Worm (Caenorhabditis elegans) whole organism, L3 larva: ENCODE measurements around the gene nhr-235.

Source experiments
- R02D3.7 ChIP-seq: fragments of 150-350 bp; optimal IDR thresholded peaks from 2 replicates; lab custom pipeline; 2014; ENCODE audit warnings: missing biosample characterization, missing genetic modification characterization
- ZK546.5 ChIP-seq: sonication (generic microtip); optimal IDR thresholded peaks from 2 replicates; lab custom pipeline; 2017; ENCODE audit warnings: missing biosample characterization, missing genetic modification characterization
- aly-2 ChIP-seq: fragments of 150-350 bp; optimal IDR thresholded peaks from 2 replicates; lab custom pipeline; 2014; ENCODE audit warnings: missing biosample characterization, missing genetic modification characterization
- ceh-82 ChIP-seq: fragments of 150-350 bp; optimal IDR thresholded peaks from 2 replicates; lab custom pipeline; 2014; ENCODE audit warnings: missing biosample characterization, missing genetic modification characterization
- fkh-10 ChIP-seq: sonication (generic microtip); optimal IDR thresholded peaks from 2 replicates; lab custom pipeline; 2017; ENCODE audit warnings: missing biosample characterization, missing genetic modification reagents, missing genetic modification characterization
- snpc-4 ChIP-seq: fragments of 150-350 bp; optimal IDR thresholded peaks from 2 replicates; lab custom pipeline; 2014; ENCODE audit warnings: missing biosample characterization, missing genetic modification characterization
- unc-62 ChIP-seq: fragments of 150-350 bp; sonication (generic microtip); optimal IDR thresholded peaks from 4 replicates; lab custom pipeline; 2014; ENCODE audit warnings: missing biosample characterization, missing genetic modification reagents, missing genetic modification characterization
- ztf-4 ChIP-seq: fragments of 150-350 bp; optimal IDR thresholded peaks from 2 replicates; lab custom pipeline; 2014; ENCODE audit warnings: missing biosample characterization, missing genetic modification characterization

DNA sequence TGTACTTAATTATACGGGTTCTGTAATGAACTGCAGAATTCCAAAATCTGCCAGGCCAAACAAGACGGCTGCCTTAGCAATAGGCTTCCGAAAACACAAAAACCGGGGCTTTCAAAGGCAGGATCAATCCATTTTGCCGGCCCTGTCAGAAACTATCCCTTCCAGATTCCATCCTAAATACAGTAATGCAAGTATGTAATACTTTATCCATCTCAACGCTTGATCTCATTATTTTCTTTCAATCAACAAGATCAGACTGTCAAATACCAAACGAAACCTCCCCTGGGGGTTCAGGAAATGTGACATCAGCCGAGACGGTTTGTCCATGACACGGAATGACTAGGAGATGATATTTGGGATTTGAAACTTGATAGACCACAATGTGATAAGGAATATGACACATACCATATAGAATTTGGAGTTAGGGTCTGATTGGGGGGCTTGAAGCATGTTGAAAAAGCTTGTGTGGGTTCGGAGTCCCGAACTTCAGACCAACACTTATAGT, 14.3 kb upstream of the nhr-235 start:
- TF ChIP-seq R02D3.7 (tag; lab: Kevin White, UChicago) (no peak), ZK546.5 (no peak), aly-2 (tag; lab: Kevin White, UChicago) (no peak), fkh-10 (GFP tag; lab: Kevin White, UChicago) (no peak), ceh-82 (tag; lab: Kevin White, UChicago) (no peak), ztf-4 (no peak), unc-62 (GFP tag; lab: Kevin White, UChicago) (no peak), snpc-4 (tag; lab: Kevin White, UChicago) (no peak)
